Fruit fly (Drosophila melanogaster): ENCODE measurements around the gene ERR.

ERR gene

dm6 chr3L:8186627-8187396 is at the start of gene ERR, which contains the start of gene Atg18a (continued):
- TF ChIP-seq CG13624 (GFP tag; optimal IDR thresholded peaks at IDR 0.05) (peak; percentile 67), cg (GFP tag; optimal IDR thresholded peaks at IDR 0.05) (peak; percentile 98), ro (GFP tag; IDR thresholded peaks at IDR 0.05) (peak; percentile 62; the same call in 1 of the 2 replicates), CG17328 (GFP tag; IDR thresholded peaks at IDR 0.05) (peak; percentile 64), H15 (GFP tag; IDR thresholded peaks at IDR 0.05) (peak; percentile 88), Trl (optimal IDR thresholded peaks at IDR 0.05) (peak in 1 of 2 experiments; percentile 49), Trl (GFP tag; optimal IDR thresholded peaks at IDR 0.05) (peak; percentile 84), sima (GFP tag; optimal IDR thresholded peaks at IDR 0.05) (no peak), bowl (GFP tag; IDR thresholded peaks at IDR 0.05) (no peak), grau (tag; optimal IDR thresholded peaks at IDR 0.05) (peak; percentile 85), gce (GFP tag; IDR thresholded peaks at IDR 0.05) (peak; percentile 48; the same call in 1 of the 3 replicates), CG2875 (GFP tag; optimal IDR thresholded peaks at IDR 0.05) (peak; percentile 17), Hmx (GFP tag; optimal IDR thresholded peaks at IDR 0.05) (peak; percentile 17), pan (optimal IDR thresholded peaks at IDR 0.05) (no peak), pan (GFP tag; optimal IDR thresholded peaks at IDR 0.05 in 1 of 2, IDR thresholded peaks at IDR 0.05 in 1 of 2) (peak in 1 of 2 experiments; percentile 83), CG33557 (GFP tag; optimal IDR thresholded peaks at IDR 0.05) (peak; percentile 76), BEAF-32 (GFP tag; optimal IDR thresholded peaks at IDR 0.05) (peak; percentile 87), Drgx (GFP tag; IDR thresholded peaks at IDR 0.05) (peak; percentile 84), HmgD (GFP tag; optimal IDR thresholded peaks at IDR 0.05) (peak; percentile 79), ranshi (GFP tag; IDR thresholded peaks at IDR 0.05) (peak; percentile 88), CG11723 (GFP tag; optimal IDR thresholded peaks at IDR 0.05) (no peak), jigr1 (GFP tag; IDR thresholded peaks at IDR 0.05) (peak; percentile 71; the same call in 2 of the 3 replicates), ash1 (GFP tag; optimal IDR thresholded peaks at IDR 0.05) (no peak), CG13894 (tag; optimal IDR thresholded peaks at IDR 0.05) (peak; percentile 52), da (GFP tag; optimal IDR thresholded peaks at IDR 0.05) (peak; percentile 1), Dref (GFP tag; IDR thresholded peaks at IDR 0.05) (peak; percentile 48; the same call in 1 of the 2 replicates), Pdp1 (GFP tag; optimal IDR thresholded peaks at IDR 0.05) (peak; percentile 61 to 89), CG6689 (GFP tag; IDR thresholded peaks at IDR 0.05) (peak; percentile 86), CG2712 (tag; optimal IDR thresholded peaks at IDR 0.05) (peak; percentile 89), CG6765 (GFP tag; optimal IDR thresholded peaks at IDR 0.05) (no peak), peb (GFP tag; IDR thresholded peaks at IDR 0.05) (peak; percentile 73; the same call in 1 of the 2 replicates), CG9797 (GFP tag; optimal IDR thresholded peaks at IDR 0.05) (peak; percentile 50), CG32772 (GFP tag; IDR thresholded peaks at IDR 0.05) (peak; percentile 89), CG8089 (GFP tag; optimal IDR thresholded peaks at IDR 0.05) (peak; percentile 76), bbx (GFP tag; IDR thresholded peaks at IDR 0.05; ENCODE audit: partially characterized antibody) (peak; percentile 50; the same call in 1 of the 2 replicates), Nf-YB (GFP tag; optimal IDR thresholded peaks at IDR 0.05) (peak; percentile 33), CG6272 (GFP tag; IDR thresholded peaks at IDR 0.05) (peak; percentile 88), kay (GFP tag; optimal IDR thresholded peaks at IDR 0.05) (peak; percentile 40), Sox100B (GFP tag; optimal IDR thresholded peaks at IDR 0.05) (no peak), tap (tag; optimal IDR thresholded peaks at IDR 0.05) (no peak), Camta (GFP tag; optimal IDR thresholded peaks at IDR 0.05) (peak; percentile 56), ase (GFP tag; IDR thresholded peaks at IDR 0.05) (peak; percentile 78), CG2889 (GFP tag; IDR thresholded peaks at IDR 0.05) (peak; percentile 77), gcm (GFP tag; optimal IDR thresholded peaks at IDR 0.05) (peak; percentile 49), CG15479 (GFP tag; optimal IDR thresholded peaks at IDR 0.05) (peak; percentile 90), CG12744 (GFP tag; optimal IDR thresholded peaks at IDR 0.05) (peak; percentile 63), Opbp (GFP tag; IDR thresholded peaks at IDR 0.05; ENCODE audit: partially characterized antibody) (peak; percentile 51; the same call in 1 of the 3 replicates), sens-2 (GFP tag; IDR thresholded peaks at IDR 0.05) (peak; percentile 72; the same call in 1 of the 2 replicates), CG12155 (GFP tag; optimal IDR thresholded peaks at IDR 0.05) (peak; percentile 90), pros (GFP tag; optimal IDR thresholded peaks at IDR 0.05) (no peak)

Data from whole organism, embryonic.